Worm (Caenorhabditis elegans): ENCODE results near the gene F14F7.5.

- TF ChIP-seq dao-5 (tag; optimal IDR thresholded peaks at IDR 0.05) (no peak), him-1 (tag; optimal IDR thresholded peaks at IDR 0.05) (no peak), W03F9.2 (tag; optimal IDR thresholded peaks at IDR 0.05) (no peak)
These were observed 29.7 kb upstream of the F14F7.5 start, which contains the start of gene ZK1010.10 for ce11 chrIII:13002098-13002497.
